Worm (Caenorhabditis elegans): Measurements from ENCODE around the gene sshk-1.

ce11 chrV:20828820-20829219 lies 12.9 kb downstream of the sshk-1 start, which contains the start of gene sbt-1:
- TF ChIP-seq W03F9.2 (tag; optimal IDR thresholded peaks at IDR 0.05) (no peak), him-1 (tag; optimal IDR thresholded peaks at IDR 0.05) (peak; percentile 40)
